Fruit fly (Drosophila melanogaster): Measurements from ENCODE around the gene rn.

Gene rn

DNA sequence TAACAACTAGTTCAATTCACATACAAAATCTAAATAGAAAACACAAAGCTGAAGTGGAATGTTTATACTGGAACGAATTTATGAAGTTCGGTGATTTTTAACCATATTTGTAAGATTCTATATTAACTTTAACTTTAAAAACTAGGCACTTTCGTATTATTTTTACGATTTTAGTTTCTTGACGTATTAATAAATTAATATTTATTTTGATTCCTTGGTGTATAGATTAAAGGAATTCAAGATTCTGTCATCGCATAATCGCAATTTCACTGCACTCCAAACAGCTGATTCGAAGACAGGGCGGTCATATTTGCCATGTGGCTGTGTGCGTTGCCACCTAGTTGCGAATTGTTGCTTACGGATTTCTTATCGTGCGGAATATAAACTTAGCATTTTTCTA lies 60.0 kb downstream of the rn start, which contains the start of the genes CG1227 and Dtwd2 (continued):
- peak; percentile 89 for TF ChIP-seq CG9932 (GFP tag; IDR thresholded peaks at IDR 0.05)
- peak; percentile 45 to 97 for TF ChIP-seq Hr51 (GFP tag; optimal IDR thresholded peaks at IDR 0.05)
- peak; percentile 49 for TF ChIP-seq CG17802 (tag; optimal IDR thresholded peaks at IDR 0.05)
- TF ChIP-seq CG10543 (GFP tag; optimal IDR thresholded peaks at IDR 0.05): no peak
- TF ChIP-seq CG13123 (GFP tag; optimal IDR thresholded peaks at IDR 0.05): peak; percentile 59
- TF ChIP-seq CG18476 (GFP tag; optimal IDR thresholded peaks at IDR 0.05): peak; percentile 80
- TF ChIP-seq slp2 (GFP tag; optimal IDR thresholded peaks at IDR 0.05): peak; percentile 36
- TF ChIP-seq CG2129 (GFP tag; IDR thresholded peaks at IDR 0.05; ENCODE audit: partially characterized antibody): no peak
- peak; percentile 57 for TF ChIP-seq ssp (GFP tag; IDR thresholded peaks at IDR 0.05)
- no peak for TF ChIP-seq vnd (GFP tag; IDR thresholded peaks at IDR 0.05; ENCODE audit: partially characterized antibody)
- peak; percentile 86 for TF ChIP-seq CG15696 (tag; optimal IDR thresholded peaks at IDR 0.05)
- no peak for TF ChIP-seq Tbp (GFP tag; optimal IDR thresholded peaks at IDR 0.05)
- TF ChIP-seq CG6854 (GFP tag; optimal IDR thresholded peaks at IDR 0.05): peak; percentile 90
- TF ChIP-seq CG14860 (GFP tag; IDR thresholded peaks at IDR 0.05; ENCODE audit: partially characterized antibody): no peak
- peak; percentile 91 for TF ChIP-seq H2.0 (GFP tag; IDR thresholded peaks at IDR 0.05)
- TF ChIP-seq slou (GFP tag; optimal IDR thresholded peaks at IDR 0.05): peak; percentile 23
- peak; percentile 76 for TF ChIP-seq Hr3 (GFP tag; optimal IDR thresholded peaks at IDR 0.05)
- TF ChIP-seq ap (GFP tag; IDR thresholded peaks at IDR 0.05): peak; percentile 88
- peak; percentile 31 for TF ChIP-seq CG31365 (tag; optimal IDR thresholded peaks at IDR 0.05)
- TF ChIP-seq CG2202 (tag; optimal IDR thresholded peaks at IDR 0.05): peak; percentile 84
- peak; percentile 84 for TF ChIP-seq Ada2b (GFP tag; IDR thresholded peaks at IDR 0.05)
- peak; percentile 69; the same call in 1 of the 2 replicates for TF ChIP-seq bowl (GFP tag; IDR thresholded peaks at IDR 0.05)
- peak; percentile 93 for TF ChIP-seq fd3F (GFP tag; optimal IDR thresholded peaks at IDR 0.05)
- TF ChIP-seq da (GFP tag; optimal IDR thresholded peaks at IDR 0.05): no peak
- peak; percentile 82 for TF ChIP-seq CG43689 (GFP tag; IDR thresholded peaks at IDR 0.05)
- peak; percentile 74 for TF ChIP-seq ind (GFP tag; optimal IDR thresholded peaks at IDR 0.05)
- peak; percentile 92 for TF ChIP-seq CG6765 (GFP tag; optimal IDR thresholded peaks at IDR 0.05)
- TF ChIP-seq CG7963 (GFP tag; IDR thresholded peaks at IDR 0.05; ENCODE audit: partially characterized antibody): no peak
- TF ChIP-seq CG10959 (GFP tag; IDR thresholded peaks at IDR 0.05): peak; percentile 55; the same call in 1 of the 2 replicates
- TF ChIP-seq CG4730 (GFP tag; IDR thresholded peaks at IDR 0.05): peak; percentile 79
- no peak for TF ChIP-seq Lim3 (GFP tag; IDR thresholded peaks at IDR 0.05)
- peak in 1 of 2 experiments; percentile 43 for TF ChIP-seq Pdp1 (GFP tag; optimal IDR thresholded peaks at IDR 0.05)
- peak; percentile 87 for TF ChIP-seq CG13775 (GFP tag; optimal IDR thresholded peaks at IDR 0.05)
- TF ChIP-seq HLH4C (GFP tag; IDR thresholded peaks at IDR 0.05; ENCODE audit: partially characterized antibody): no peak
- no peak for TF ChIP-seq nau (GFP tag; optimal IDR thresholded peaks at IDR 0.05)
- TF ChIP-seq Dad (GFP tag; optimal IDR thresholded peaks at IDR 0.05): peak; percentile 32
- TF ChIP-seq Nf-YB (GFP tag; optimal IDR thresholded peaks at IDR 0.05): peak; percentile 81
- peak; percentile 43 for TF ChIP-seq gcm2 (GFP tag; optimal IDR thresholded peaks at IDR 0.05)
- no peak for TF ChIP-seq wek (GFP tag; optimal IDR thresholded peaks at IDR 0.05)
- peak; percentile 50 for TF ChIP-seq CG8359 (GFP tag; optimal IDR thresholded peaks at IDR 0.05; ENCODE audit: borderline replicate concordance)
- TF ChIP-seq CG33557 (GFP tag; optimal IDR thresholded peaks at IDR 0.05): peak; percentile 90
- TF ChIP-seq Ets97D (GFP tag; optimal IDR thresholded peaks at IDR 0.05): peak; percentile 32
- TF ChIP-seq pan (optimal IDR thresholded peaks at IDR 0.05): no peak
- TF ChIP-seq pan (GFP tag; optimal IDR thresholded peaks at IDR 0.05 in 1 of 2, IDR thresholded peaks at IDR 0.05 in 1 of 2): peak in 1 of 2 experiments; percentile 93
- TF ChIP-seq ken (GFP tag; IDR thresholded peaks at IDR 0.05): peak; percentile 78; the same call in 1 of the 3 replicates
- no peak for TF ChIP-seq mld (GFP tag; IDR thresholded peaks at IDR 0.05; ENCODE audit: partially characterized antibody)
- peak; percentile 72 for TF ChIP-seq CG31224 (GFP tag; IDR thresholded peaks at IDR 0.05)
- peak; percentile 85 for TF ChIP-seq bcd (GFP tag; optimal IDR thresholded peaks at IDR 0.05)
- TF ChIP-seq kah (GFP tag; optimal IDR thresholded peaks at IDR 0.05): peak; percentile 72
- no peak for TF ChIP-seq Lpt (GFP tag; optimal IDR thresholded peaks at IDR 0.05)
